Worm (Caenorhabditis elegans) whole organism, L1 larva: ENCODE results near the gene spcs-2.

ENCODE experiments used
- C04F5.9 ChIP-seq: sonication (generic microtip); optimal IDR thresholded peaks from 2 replicates; lab custom pipeline; 2016; ENCODE audit warnings: missing genetic modification characterization, missing compliant biosample characterization
- alr-1 ChIP-seq: fragments of 200-800 bp; sonication (Bioruptor generic); optimal IDR thresholded peaks from 2 replicates; lab custom pipeline; 2018; ENCODE audit warnings: borderline replicate concordance, mild to moderate bottlenecking, missing genetic modification characterization, missing compliant biosample characterization
- aly-2 ChIP-seq: fragments of 150-350 bp; optimal IDR thresholded peaks from 2 replicates; lab custom pipeline; 2014; ENCODE audit warnings: missing biosample characterization, missing genetic modification characterization
- ceh-63 ChIP-seq: fragments of 200-800 bp; sonication (Bioruptor generic); optimal IDR thresholded peaks from 2 replicates; lab custom pipeline; 2018; ENCODE audit warnings: mild to moderate bottlenecking, missing genetic modification characterization, missing compliant biosample characterization
- ceh-8 ChIP-seq: fragments of 200-800 bp; sonication (Bioruptor generic); optimal IDR thresholded peaks from 2 replicates; lab custom pipeline; 2018; ENCODE audit warnings: mild to moderate bottlenecking, missing genetic modification characterization, moderate library complexity, missing compliant biosample characterization
- ceh-90 ChIP-seq: sonication (generic microtip); optimal IDR thresholded peaks from 2 replicates; lab custom pipeline; 2016; ENCODE audit warnings: missing genetic modification characterization, missing compliant biosample characterization
- ces-1 ChIP-seq: fragments of 150-350 bp; optimal IDR thresholded peaks from 2 replicates; lab custom pipeline; 2014; ENCODE audit warnings: missing biosample characterization, missing genetic modification reagents, missing genetic modification characterization
- dpl-1 ChIP-seq, 3 experiments: fragments of 150-350 bp in 2 of 3; sonication (generic microtip) in 1 of 3; optimal IDR thresholded peaks; 2 replicates each; lab custom pipeline; 2014 to 2017; ENCODE audit warnings: missing biosample characterization in 3 of 3, missing genetic modification characterization in 3 of 3, missing genetic modification reagents in 3 of 3
- egl-27 ChIP-seq, 2 experiments: fragments of 150-350 bp in 1 of 2; sonication (generic microtip); optimal IDR thresholded peaks; 3 replicates each; lab custom pipeline; 2017 to 2018; ENCODE audit warnings: missing biosample characterization in 2 of 2, missing genetic modification characterization in 2 of 2, missing genetic modification reagents in 2 of 2
- elt-2 ChIP-seq: sonication (generic microtip); optimal IDR thresholded peaks from 2 replicates; lab custom pipeline; 2016; ENCODE audit warnings: missing genetic modification characterization, mild to moderate bottlenecking, inconsistent platforms, missing compliant biosample characterization, missing genetic modification reagents
- ets-5 ChIP-seq: fragments of 200-800 bp; sonication (Bioruptor generic); IDR thresholded peaks from 2 replicates; pipeline ENCODE4 v1.3.6; 2022; ENCODE audit warnings: missing genetic modification characterization, missing compliant biosample characterization
- fkh-8 ChIP-seq: sonication (generic microtip); optimal IDR thresholded peaks from 2 replicates; lab custom pipeline; 2016; ENCODE audit warnings: mild to moderate bottlenecking, missing genetic modification characterization, missing compliant biosample characterization
- fos-1 ChIP-seq: fragments of 150-350 bp; optimal IDR thresholded peaks from 2 replicates; lab custom pipeline; 2014; ENCODE audit warnings: missing biosample characterization, missing genetic modification characterization
- isw-1 ChIP-seq: fragments of 200-800 bp; sonication (Bioruptor generic); IDR thresholded peaks from 2 replicates; pipeline ENCODE4 v1.3.6; 2022; ENCODE audit warnings: missing genetic modification characterization, missing compliant biosample characterization
- jun-1 ChIP-seq: fragments of 150-350 bp; optimal IDR thresholded peaks from 2 replicates; lab custom pipeline; 2014; ENCODE audit warnings: missing biosample characterization, missing genetic modification reagents, missing genetic modification characterization
- lin-13 ChIP-seq: fragments of 150-350 bp; optimal IDR thresholded peaks from 2 replicates; lab custom pipeline; 2014; ENCODE audit warnings: missing biosample characterization, missing genetic modification reagents, missing genetic modification characterization
- lin-15B ChIP-seq: fragments of 150-350 bp; sonication (generic microtip); optimal IDR thresholded peaks from 3 replicates; lab custom pipeline; 2014; ENCODE audit warnings: missing biosample characterization, missing genetic modification characterization
- lin-35 ChIP-seq, 2 experiments: fragments of 150-350 bp; optimal IDR thresholded peaks; 2 replicates each; lab custom pipeline; 2014; ENCODE audit warnings: missing biosample characterization in 2 of 2, missing genetic modification characterization in 2 of 2, missing genetic modification reagents in 2 of 2
- lir-3 ChIP-seq: sonication (generic microtip); optimal IDR thresholded peaks from 2 replicates; lab custom pipeline; 2016; ENCODE audit warnings: mild to moderate bottlenecking, missing genetic modification characterization, moderate library complexity, missing compliant biosample characterization; ENCODE audit not compliant: poor library complexity
- mef-2 ChIP-seq: fragments of 150-350 bp; optimal IDR thresholded peaks from 2 replicates; lab custom pipeline; 2014; ENCODE audit warnings: missing biosample characterization, missing genetic modification characterization
- nhr-12 ChIP-seq: sonication (generic microtip); optimal IDR thresholded peaks from 2 replicates; lab custom pipeline; 2017; ENCODE audit warnings: missing biosample characterization, missing genetic modification characterization
- nhr-19 ChIP-seq: fragments of 200-800 bp; sonication (Bioruptor generic); conservative IDR thresholded peaks from 2 replicates; pipeline ENCODE4 v1.3.6; 2022; ENCODE audit warnings: missing genetic modification characterization, missing compliant biosample characterization
- nhr-237 ChIP-seq: fragments of 150-350 bp; optimal IDR thresholded peaks from 2 replicates; lab custom pipeline; 2014; ENCODE audit warnings: missing biosample characterization, missing genetic modification characterization
- nhr-47 ChIP-seq: sonication (generic microtip); optimal IDR thresholded peaks from 2 replicates; lab custom pipeline; 2016; ENCODE audit warnings: mild to moderate bottlenecking, missing genetic modification characterization, moderate library complexity, missing compliant biosample characterization
- nhr-71 ChIP-seq: sonication (generic microtip); optimal IDR thresholded peaks from 2 replicates; lab custom pipeline; 2016; ENCODE audit warnings: mild to moderate bottlenecking, missing genetic modification characterization, moderate library complexity, missing compliant biosample characterization
- nhr-76 ChIP-seq: sonication (generic microtip); optimal IDR thresholded peaks from 2 replicates; lab custom pipeline; 2017; ENCODE audit warnings: missing biosample characterization, missing genetic modification characterization
- nhr-85 ChIP-seq: sonication (generic microtip); peaks from one replicate; lab custom pipeline; 2016; ENCODE audit warnings: missing genetic modification characterization, inconsistent platforms, missing compliant biosample characterization
- nhr-90 ChIP-seq: sonication (generic microtip); optimal IDR thresholded peaks from 2 replicates; lab custom pipeline; 2016; ENCODE audit warnings: mild to moderate bottlenecking, missing genetic modification characterization, missing compliant biosample characterization; ENCODE audit not compliant: poor library complexity
- skn-1 ChIP-seq: fragments of 150-350 bp; optimal IDR thresholded peaks from 2 replicates; lab custom pipeline; 2014; ENCODE audit warnings: missing biosample characterization, missing genetic modification characterization
- snpc-4 ChIP-seq: fragments of 150-350 bp; optimal IDR thresholded peaks from 2 replicates; lab custom pipeline; 2014; ENCODE audit warnings: missing biosample characterization, missing genetic modification characterization
- sox-4 ChIP-seq: sonication (generic microtip); optimal IDR thresholded peaks from 2 replicates; lab custom pipeline; 2016; ENCODE audit warnings: missing genetic modification characterization, missing compliant biosample characterization
- sup-37 ChIP-seq: fragments of 200-800 bp; sonication (Bioruptor generic); optimal IDR thresholded peaks from 2 replicates; lab custom pipeline; 2018; ENCODE audit warnings: mild to moderate bottlenecking, missing genetic modification characterization, missing compliant biosample characterization
- unc-130 ChIP-seq: fragments of 150-350 bp; optimal IDR thresholded peaks from 2 replicates; lab custom pipeline; 2017; ENCODE audit warnings: missing biosample characterization, missing genetic modification characterization, inconsistent platforms
- unc-30 ChIP-seq: sonication (generic microtip); optimal IDR thresholded peaks from 2 replicates; lab custom pipeline; 2017; ENCODE audit warnings: missing biosample characterization, missing genetic modification characterization
- unc-86 ChIP-seq: sonication (generic microtip); optimal IDR thresholded peaks from 2 replicates; lab custom pipeline; 2016; ENCODE audit warnings: missing genetic modification characterization, missing compliant biosample characterization
- vab-15 ChIP-seq: sonication (generic microtip); optimal IDR thresholded peaks from 2 replicates; lab custom pipeline; 2017; ENCODE audit warnings: missing genotype, mild to moderate bottlenecking, missing genetic modification characterization, missing compliant biosample characterization
- xbp-1 ChIP-seq: sonication (generic microtip); optimal IDR thresholded peaks from 2 replicates; lab custom pipeline; 2016; ENCODE audit warnings: missing genetic modification characterization, missing compliant biosample characterization
- zip-4 ChIP-seq: fragments of 200-800 bp; sonication (Bioruptor generic); optimal IDR thresholded peaks from 2 replicates; lab custom pipeline; 2018; ENCODE audit warnings: mild to moderate bottlenecking, missing genetic modification characterization, moderate library complexity, missing compliant biosample characterization
- ztf-11 ChIP-seq, 2 experiments: sonication (generic microtip); optimal IDR thresholded peaks; 2 replicates each; lab custom pipeline; 2016 to 2017; ENCODE audit warnings: missing genetic modification characterization in 2 of 2, missing biosample characterization in 1 of 2, missing compliant biosample characterization in 1 of 2

Gene spcs-2

ce11 chrIII:12874606-12875066 lies at the start of gene spcs-2, which contains the start of gene mrg-1 (continued):
- TF ChIP-seq ceh-8 (peak; percentile 70), alr-1 (no peak), isw-1 (peak; percentile 84), vab-15 (tag; lab: Kevin White, UChicago) (no peak), nhr-47 (tag; lab: Kevin White, UChicago) (peak; percentile 93), dpl-1 (GFP tag; optimal IDR thresholded peaks at IDR 0.05; lab: Kevin White, UChicago) (peak; percentile 80 to 89 (median 87)), snpc-4 (tag; lab: Kevin White, UChicago) (peak; percentile 70), nhr-19 (GFP tag; lab: Robert Waterston, UW) (peak; percentile 88), unc-30 (tag; lab: Kevin White, UChicago) (no peak), jun-1 (tag; lab: Kevin White, UChicago) (peak; percentile 54), nhr-76 (tag; lab: Kevin White, UChicago) (no peak), ets-5 (GFP tag; lab: Robert Waterston, UW) (no peak), nhr-90 (tag; lab: Kevin White, UChicago) (peak; percentile 93), ztf-11 (tag; optimal IDR thresholded peaks at IDR 0.05; lab: Kevin White, UChicago) (peak in 1 of 2 experiments; percentile 92), aly-2 (tag; lab: Kevin White, UChicago) (peak; percentile 11), egl-27 (tag; optimal IDR thresholded peaks at IDR 0.05; lab: Kevin White, UChicago) (no peak), lin-15B (tag; lab: Kevin White, UChicago) (peak; percentile 82), nhr-12 (tag; lab: Kevin White, UChicago) (no peak), ceh-63 (no peak), lin-13 (GFP tag; lab: Kevin White, UChicago) (peak; percentile 88), lin-35 (GFP tag; optimal IDR thresholded peaks at IDR 0.05; lab: Kevin White, UChicago) (peak; percentile 85 to 92), skn-1 (tag; lab: Kevin White, UChicago) (peak; percentile 88), nhr-85 (tag; lab: Kevin White, UChicago) (peak; percentile 88), unc-86 (tag; lab: Kevin White, UChicago) (peak; percentile 91), sox-4 (peak; percentile 78)

- TF ChIP-seq ceh-63 = no peak
- TF ChIP-seq ceh-8 = no peak
- no peak for TF ChIP-seq fos-1
- no peak for TF ChIP-seq lir-3 (tag; lab: Kevin White, UChicago)
- no peak for TF ChIP-seq ets-5 (GFP tag; lab: Robert Waterston, UW)
- no peak for TF ChIP-seq mef-2
- TF ChIP-seq nhr-47 (tag; lab: Kevin White, UChicago) = no peak
- TF ChIP-seq zip-4 = no peak
- no peak for TF ChIP-seq nhr-71
- no peak for TF ChIP-seq lin-13 (GFP tag; lab: Kevin White, UChicago)
- no peak for TF ChIP-seq ceh-90 (tag; lab: Kevin White, UChicago)
- TF ChIP-seq nhr-237 (tag; lab: Kevin White, UChicago) = no peak
- TF ChIP-seq fkh-8 (tag; lab: Kevin White, UChicago) = no peak
- no peak for TF ChIP-seq xbp-1 (tag; lab: Kevin White, UChicago)
- TF ChIP-seq sup-37 = no peak
- TF ChIP-seq C04F5.9 (tag; lab: Kevin White, UChicago) = no peak
- TF ChIP-seq unc-130 (tag; lab: Kevin White, UChicago) = no peak
- no peak for TF ChIP-seq ces-1 (GFP tag; lab: Kevin White, UChicago)
These were observed 45.8 kb upstream of the spcs-2 start, which contains the start of gene Y37D8A.3 for ce11 chrIII:12829068-12829467. TSS of gene Y37D8A.3 (plus strand) at chrIII:12829368.

ce11 chrIII:12831696-12832095 lies 43.1 kb upstream of the spcs-2 start:
- TF ChIP-seq elt-2 (peak; percentile 43), nhr-85 (tag; lab: Kevin White, UChicago) (no peak), jun-1 (tag; lab: Kevin White, UChicago) (no peak), sox-4 (no peak), vab-15 (tag; lab: Kevin White, UChicago) (no peak)
- TF ChIP-seq, all 84 proteins: peak for 1
